Fruit fly (Drosophila melanogaster) whole organism, prepupa: ENCODE measurements around the gene Hs2st.

Experiments used
- Blimp-1 ChIP-seq: fragments of 200-800 bp; sonication (Bioruptor generic); optimal IDR thresholded peaks from 3 replicates; lab custom pipeline; 2017; ENCODE audit warnings: missing biosample characterization, missing genetic modification characterization, mild to moderate bottlenecking, moderate library complexity, missing genetic modification reagents
- CG10669 ChIP-seq: fragments of 200-800 bp; sonication (Bioruptor generic); optimal IDR thresholded peaks from 3 replicates; lab custom pipeline; 2018; ENCODE audit warnings: missing biosample characterization, mild to moderate bottlenecking, missing genetic modification characterization, moderate library complexity
- CG11762 ChIP-seq: fragments of 200-800 bp; sonication (Bioruptor generic); optimal IDR thresholded peaks from 3 replicates; lab custom pipeline; 2016; ENCODE audit warnings: missing biosample characterization, missing genetic modification characterization; ENCODE audit not compliant: insufficient read depth
- CG15336 ChIP-seq: fragments of 200-800 bp; sonication (Bioruptor generic); IDR thresholded peaks from 2 replicates; pipeline ENCODE4 v1.3.6; 2022; ENCODE audit warnings: missing biosample characterization, missing genetic modification characterization
- CG1621 ChIP-seq: fragments of 200-800 bp; sonication (Bioruptor generic); optimal IDR thresholded peaks from 3 replicates; lab custom pipeline; 2018; ENCODE audit warnings: missing biosample characterization, mild to moderate bottlenecking, missing genetic modification characterization
- CG34406 ChIP-seq: fragments of 200-800 bp; sonication (Bioruptor generic); optimal IDR thresholded peaks from 3 replicates; lab custom pipeline; 2016; ENCODE audit warnings: missing biosample characterization, missing genetic modification characterization
- CG4318 ChIP-seq: fragments of 200-800 bp; sonication (Bioruptor generic); optimal IDR thresholded peaks from 3 replicates; lab custom pipeline; 2017; ENCODE audit warnings: missing biosample characterization, mild to moderate bottlenecking, missing genetic modification characterization
- CG6276 ChIP-seq: fragments of 200-800 bp; sonication (Bioruptor generic); optimal IDR thresholded peaks from 2 replicates; lab custom pipeline; 2017; ENCODE audit warnings: missing biosample characterization, mild to moderate bottlenecking, missing genetic modification characterization
- CG6792 ChIP-seq: fragments of 200-800 bp; sonication (Bioruptor generic); optimal IDR thresholded peaks from 3 replicates; lab custom pipeline; 2016; ENCODE audit warnings: missing biosample characterization, missing genetic modification characterization
- CG6808 ChIP-seq: fragments of 200-800 bp; sonication (Bioruptor generic); optimal IDR thresholded peaks from 3 replicates; lab custom pipeline; 2017; ENCODE audit warnings: missing biosample characterization, missing genetic modification characterization, mild to moderate bottlenecking, moderate library complexity, missing genetic modification reagents
- CG6854 ChIP-seq: fragments of 200-800 bp; sonication (Bioruptor generic); optimal IDR thresholded peaks from 2 replicates; lab custom pipeline; 2017; ENCODE audit warnings: missing biosample characterization, mild to moderate bottlenecking, missing genetic modification characterization
- CG7368 ChIP-seq: fragments of 200-800 bp; sonication (Bioruptor generic); optimal IDR thresholded peaks from 3 replicates; lab custom pipeline; 2016; ENCODE audit warnings: missing biosample characterization, missing genetic modification characterization
- CG8119 ChIP-seq: fragments of 200-800 bp; sonication (Bioruptor generic); IDR thresholded peaks from 3 replicates; pipeline ENCODE4 v1.3.6; 2022; ENCODE audit warnings: missing biosample characterization, missing genetic modification characterization
- CG8319 ChIP-seq: fragments of 200-800 bp; sonication (Bioruptor generic); optimal IDR thresholded peaks from 3 replicates; lab custom pipeline; 2016; ENCODE audit warnings: missing biosample characterization, missing genetic modification characterization
- CG8632 ChIP-seq: fragments of 200-800 bp; sonication (Bioruptor generic); optimal IDR thresholded peaks from 3 replicates; lab custom pipeline; 2016; ENCODE audit warnings: missing biosample characterization, missing genetic modification characterization
- CG9139 ChIP-seq: fragments of 200-800 bp; sonication (Bioruptor generic); optimal IDR thresholded peaks from 3 replicates; lab custom pipeline; 2017; ENCODE audit warnings: missing biosample characterization, mild to moderate bottlenecking, missing genetic modification characterization
- Eip78C ChIP-seq: fragments of 200-800 bp; sonication (Bioruptor generic); peaks from one replicate; lab custom pipeline; 2016; ENCODE audit warnings: missing biosample characterization, missing genetic modification characterization
- Eip93F ChIP-seq: fragments of 200-800 bp; sonication (Bioruptor generic); optimal IDR thresholded peaks from 2 replicates; lab custom pipeline; 2016; ENCODE audit warnings: missing biosample characterization, mild to moderate bottlenecking, missing genetic modification characterization
- Ets21C ChIP-seq: fragments of 200-800 bp; sonication (Bioruptor generic); optimal IDR thresholded peaks from 3 replicates; lab custom pipeline; 2016; ENCODE audit warnings: missing biosample characterization, missing genetic modification characterization
- OdsH ChIP-seq: fragments of 200-800 bp; sonication (Bioruptor generic); optimal IDR thresholded peaks from 3 replicates; lab custom pipeline; 2016; ENCODE audit warnings: missing biosample characterization, missing genetic modification characterization
- Smox ChIP-seq: fragments of 200-800 bp; sonication (Bioruptor generic); optimal IDR thresholded peaks from 3 replicates; lab custom pipeline; 2016; ENCODE audit warnings: missing biosample characterization, missing genetic modification characterization
- Sox102F ChIP-seq: fragments of 200-800 bp; sonication (Bioruptor generic); optimal IDR thresholded peaks from 2 replicates; lab custom pipeline; 2016; ENCODE audit warnings: missing biosample characterization, mild to moderate bottlenecking, missing genetic modification characterization
- Sox15 ChIP-seq: fragments of 200-800 bp; sonication (Bioruptor generic); optimal IDR thresholded peaks from 3 replicates; lab custom pipeline; 2016; ENCODE audit warnings: missing biosample characterization, missing genetic modification characterization
- achi ChIP-seq: fragments of 200-800 bp; sonication (Bioruptor generic); optimal IDR thresholded peaks from 3 replicates; lab custom pipeline; 2016; ENCODE audit warnings: missing biosample characterization, missing genetic modification characterization
- acj6 ChIP-seq: fragments of 200-800 bp; sonication (Bioruptor generic); optimal IDR thresholded peaks from 3 replicates; lab custom pipeline; 2016; ENCODE audit warnings: missing biosample characterization, missing genetic modification characterization
- cyc ChIP-seq: fragments of 200-800 bp; sonication (Bioruptor generic); optimal IDR thresholded peaks from 3 replicates; lab custom pipeline; 2016; ENCODE audit warnings: missing biosample characterization, missing genetic modification characterization
- dsx ChIP-seq: fragments of 200-800 bp; optimal IDR thresholded peaks from 3 replicates; lab custom pipeline; 2019; ENCODE audit warnings: missing biosample characterization, mild to moderate bottlenecking, missing genetic modification characterization, moderate library complexity; ENCODE audit not compliant: poor library complexity, severe bottlenecking
- eg ChIP-seq: fragments of 200-800 bp; sonication (Bioruptor generic); IDR thresholded peaks from 3 replicates; pipeline ENCODE4 v1.3.6; 2022; ENCODE audit warnings: missing biosample characterization, missing genetic modification characterization
- fd59A ChIP-seq: fragments of 200-800 bp; sonication (Bioruptor generic); optimal IDR thresholded peaks from 2 replicates; lab custom pipeline; 2017; ENCODE audit warnings: missing biosample characterization, mild to moderate bottlenecking, missing genetic modification characterization, missing genetic modification reagents
- lz ChIP-seq: fragments of 200-800 bp; sonication (Bioruptor generic); optimal IDR thresholded peaks from 3 replicates; lab custom pipeline; 2016; ENCODE audit warnings: missing biosample characterization, missing genetic modification characterization
- net ChIP-seq: fragments of 200-800 bp; sonication (Bioruptor generic); optimal IDR thresholded peaks from 3 replicates; lab custom pipeline; 2016; ENCODE audit warnings: missing biosample characterization, missing genetic modification characterization
- pdm3 ChIP-seq: fragments of 200-800 bp; sonication (Bioruptor generic); optimal IDR thresholded peaks from 3 replicates; lab custom pipeline; 2016; ENCODE audit warnings: missing biosample characterization, missing genetic modification characterization
- salr ChIP-seq, 2 experiments: fragments of 200-800 bp; sonication (Bioruptor generic); optimal IDR thresholded peaks; 3 replicates each; lab custom pipeline; 2016 to 2018; ENCODE audit warnings: missing biosample characterization in 2 of 2, missing genetic modification characterization in 2 of 2, mild to moderate bottlenecking in 1 of 2
- vri ChIP-seq: fragments of 200-800 bp; sonication (Bioruptor generic); optimal IDR thresholded peaks from 3 replicates; lab custom pipeline; 2016; ENCODE audit warnings: missing biosample characterization, mild to moderate bottlenecking, missing genetic modification characterization

Hs2st gene

dm6 chr2L:19423467-19424122 lies 21.0 kb downstream of the Hs2st start, which contains the start of the genes Alp12 and CG13085 (continued):
- peak; percentile 99 for TF ChIP-seq Eip78C (GFP tag; lab: Kevin White, UChicago)
- TF ChIP-seq Blimp-1 (GFP tag; lab: Kevin White, UChicago) = peak; percentile 86
- TF ChIP-seq CG10669 (GFP tag; lab: Kevin White, UChicago) = peak; percentile 92
- peak; percentile 89 for TF ChIP-seq CG8319 (GFP tag; lab: Kevin White, UChicago)
- TF ChIP-seq CG6276 (GFP tag; lab: Kevin White, UChicago) = peak; percentile 99
- peak; percentile 97 for TF ChIP-seq OdsH (GFP tag; lab: Kevin White, UChicago)
- peak; percentile 94 for TF ChIP-seq CG8632 (GFP tag; lab: Kevin White, UChicago)
- TF ChIP-seq CG4318 (GFP tag; lab: Kevin White, UChicago) = peak; percentile 97
- TF ChIP-seq lz (GFP tag; lab: Kevin White, UChicago) = peak; percentile 96

dm6 chr2L:19422642-19423041 lies 21.9 kb downstream of the Hs2st start:
- TF ChIP-seq Blimp-1 (GFP tag; lab: Kevin White, UChicago) (no peak), CG6854 (no peak), Eip93F (GFP tag; lab: Kevin White, UChicago) (no peak), CG6808 (no peak), fd59A (GFP tag; lab: Kevin White, UChicago) (no peak), eg (GFP tag; lab: Robert Waterston, UW) (no peak), CG8319 (GFP tag; lab: Kevin White, UChicago) (no peak), CG8119 (GFP tag; lab: Robert Waterston, UW) (no peak), CG10669 (GFP tag; lab: Kevin White, UChicago) (no peak), CG1621 (tag; lab: Kevin White, UChicago) (no peak)

dm6 chr2L:19421573-19421972 lies 23.0 kb downstream of the Hs2st start:
- TF ChIP-seq fd59A (GFP tag; lab: Kevin White, UChicago) (no peak), CG10669 (GFP tag; lab: Kevin White, UChicago) (no peak), Eip93F (GFP tag; lab: Kevin White, UChicago) (peak; percentile 8), achi (no peak), vri (GFP tag; lab: Kevin White, UChicago) (peak; percentile 59), CG34406 (GFP tag; lab: Kevin White, UChicago) (no peak)

dm6 chr2L:19418872-19419271 lies 25.7 kb downstream of the Hs2st start, which contains the start of gene lectin-37Db:
Gene lectin-37Db (plus strand): TSS chr2L:19419075.
- TF ChIP-seq CG15336 (no peak), CG10669 (GFP tag; lab: Kevin White, UChicago) (no peak), Blimp-1 (GFP tag; lab: Kevin White, UChicago) (no peak), CG6792 (GFP tag; lab: Kevin White, UChicago) (no peak), CG8319 (GFP tag; lab: Kevin White, UChicago) (no peak), CG7368 (GFP tag; lab: Kevin White, UChicago) (no peak), Sox102F (GFP tag; lab: Kevin White, UChicago) (no peak), CG4318 (GFP tag; lab: Kevin White, UChicago) (no peak), fd59A (GFP tag; lab: Kevin White, UChicago) (no peak), cyc (GFP tag; lab: Kevin White, UChicago) (no peak), CG9139 (no peak), Sox15 (GFP tag; lab: Kevin White, UChicago) (no peak), Eip78C (GFP tag; lab: Kevin White, UChicago) (no peak), dsx (GFP tag; lab: Kevin White, UChicago) (no peak), salr (GFP tag; optimal IDR thresholded peaks at IDR 0.05; lab: Kevin White, UChicago) (no peak), pdm3 (GFP tag; lab: Kevin White, UChicago) (no peak), OdsH (GFP tag; lab: Kevin White, UChicago) (no peak)

dm6 chr2L:19418017-19418416 lies 26.5 kb downstream of the Hs2st start, which contains the start of gene lectin-37Da:
Gene lectin-37Da (plus strand): TSS chr2L:19418317.
- TF ChIP-seq net (GFP tag; lab: Kevin White, UChicago) (no peak), dsx (GFP tag; lab: Kevin White, UChicago) (no peak), Ets21C (GFP tag; lab: Kevin White, UChicago) (no peak), Smox (no peak), acj6 (no peak), CG11762 (GFP tag; lab: Kevin White, UChicago) (no peak), CG8319 (GFP tag; lab: Kevin White, UChicago) (no peak)
